Fruit fly (Drosophila melanogaster): ENCODE data around the gene RagA-B.

Gene RagA-B

dm6 chr3R:8944866-8945265 lies 39.2 kb downstream of the RagA-B start, which contains the start of gene CG11964 (continued):
- peak; percentile 91 for TF ChIP-seq row (GFP tag; IDR thresholded peaks at IDR 0.05)
- peak; percentile 2 for TF ChIP-seq CG13296 (GFP tag; optimal IDR thresholded peaks at IDR 0.05)
- TF ChIP-seq zen2 (GFP tag; IDR thresholded peaks at IDR 0.05; ENCODE audit: partially characterized antibody), result peak; percentile 98
- TF ChIP-seq Dek (tag; optimal IDR thresholded peaks at IDR 0.05), result peak; percentile 65
- no peak for TF ChIP-seq CG2889 (GFP tag; IDR thresholded peaks at IDR 0.05)
- no peak for TF ChIP-seq br (optimal IDR thresholded peaks at IDR 0.05)
- peak; percentile 76 for TF ChIP-seq vvl (GFP tag; IDR thresholded peaks at IDR 0.05)
- no peak for TF ChIP-seq ara (GFP tag; IDR thresholded peaks at IDR 0.05)
- peak; percentile 63 for TF ChIP-seq CG10147 (GFP tag; optimal IDR thresholded peaks at IDR 0.05)
- TF ChIP-seq CG10979 (tag; optimal IDR thresholded peaks at IDR 0.05), result peak; percentile 43
- peak; percentile 35 for TF ChIP-seq pum (GFP tag; optimal IDR thresholded peaks at IDR 0.05)
- no peak for TF ChIP-seq CG7357 (GFP tag; IDR thresholded peaks at IDR 0.05)
- no peak for TF ChIP-seq Tbp (GFP tag; optimal IDR thresholded peaks at IDR 0.05)
- peak; percentile 100 for TF ChIP-seq CG16813 (GFP tag; IDR thresholded peaks at IDR 0.05; ENCODE audit: partially characterized antibody)
- no peak for TF ChIP-seq H2.0 (GFP tag; IDR thresholded peaks at IDR 0.05)
- no peak for TF ChIP-seq z (GFP tag; IDR thresholded peaks at IDR 0.05)
- no peak for TF ChIP-seq dati (GFP tag; IDR thresholded peaks at IDR 0.05)
- no peak for TF ChIP-seq gt (GFP tag; IDR thresholded peaks at IDR 0.05)
- TF ChIP-seq CG11456 (GFP tag; IDR thresholded peaks at IDR 0.05), result no peak; the same call in 1 of the 3 replicates
- no peak for TF ChIP-seq ab (GFP tag; optimal IDR thresholded peaks at IDR 0.05)
- TF ChIP-seq bsh (GFP tag; optimal IDR thresholded peaks at IDR 0.05), result peak in 1 of 2 experiments; percentile 32
- TF ChIP-seq CG2678 (tag; optimal IDR thresholded peaks at IDR 0.05), result peak; percentile 56
- TF ChIP-seq Dll (GFP tag; IDR thresholded peaks at IDR 0.05; ENCODE audit: partially characterized antibody), result peak; percentile 99
- TF ChIP-seq so (GFP tag; IDR thresholded peaks at IDR 0.05), result 0 out of 3 replicates have a peak, but pooled peaks have one; percentile 35
- TF ChIP-seq HLH4C (GFP tag; IDR thresholded peaks at IDR 0.05; ENCODE audit: partially characterized antibody), result peak; percentile 97
- TF ChIP-seq Hand (GFP tag; optimal IDR thresholded peaks at IDR 0.05), result no peak
- no peak for TF ChIP-seq Dip2 (GFP tag; IDR thresholded peaks at IDR 0.05)
- TF ChIP-seq fd3F (GFP tag; optimal IDR thresholded peaks at IDR 0.05), result peak; percentile 21
- TF ChIP-seq CG32772 (GFP tag; IDR thresholded peaks at IDR 0.05), result peak; percentile 29; the same call in 1 of the 2 replicates
- TF ChIP-seq pho (GFP tag; optimal IDR thresholded peaks at IDR 0.05), result peak; percentile 76
- no peak for TF ChIP-seq Sox100B (GFP tag; optimal IDR thresholded peaks at IDR 0.05)
- TF ChIP-seq CG9437 (GFP tag; optimal IDR thresholded peaks at IDR 0.05), result peak; percentile 5
- TF ChIP-seq CG30403 (GFP tag; optimal IDR thresholded peaks at IDR 0.05), result peak; percentile 58
- TF ChIP-seq danr (GFP tag; IDR thresholded peaks at IDR 0.05), result no peak
- TF ChIP-seq Myb (GFP tag; optimal IDR thresholded peaks at IDR 0.05), result peak; percentile 71
- TF ChIP-seq Hsf (GFP tag; optimal IDR thresholded peaks at IDR 0.05), result peak; percentile 68
- TF ChIP-seq CG1024 (GFP tag; IDR thresholded peaks at IDR 0.05), result no peak
- peak; percentile 58 for TF ChIP-seq ind (GFP tag; optimal IDR thresholded peaks at IDR 0.05)
- no peak for TF ChIP-seq Aef1 (GFP tag; IDR thresholded peaks at IDR 0.05)
- peak; percentile 75 for TF ChIP-seq Hmr (GFP tag; optimal IDR thresholded peaks at IDR 0.05)
- peak; percentile 53 for TF ChIP-seq Sin3A (optimal IDR thresholded peaks at IDR 0.05)
- TF ChIP-seq chm (GFP tag; IDR thresholded peaks at IDR 0.05), result no peak
- no peak for TF ChIP-seq ash1 (GFP tag; optimal IDR thresholded peaks at IDR 0.05)
- no peak for TF ChIP-seq CG7271 (tag; optimal IDR thresholded peaks at IDR 0.05)
- no peak for TF ChIP-seq wek (GFP tag; optimal IDR thresholded peaks at IDR 0.05)
- TF ChIP-seq seq (GFP tag; IDR thresholded peaks at IDR 0.05), result no peak
- no peak for TF ChIP-seq CG12219 (GFP tag; optimal IDR thresholded peaks at IDR 0.05)
- TF ChIP-seq CG1602 (GFP tag; optimal IDR thresholded peaks at IDR 0.05), result peak; percentile 51
- no peak for TF ChIP-seq hkb (optimal IDR thresholded peaks at IDR 0.05)
- no peak for TF ChIP-seq hkb (GFP tag; IDR thresholded peaks at IDR 0.05)
- TF ChIP-seq Spps (tag; optimal IDR thresholded peaks at IDR 0.05), result no peak
- peak; percentile 80 for TF ChIP-seq phol (tag; optimal IDR thresholded peaks at IDR 0.05)
- no peak for TF ChIP-seq CG12071 (GFP tag; optimal IDR thresholded peaks at IDR 0.05)
